Fruit fly (Drosophila melanogaster): Measurements from ENCODE around the gene CG44198.

DNA sequence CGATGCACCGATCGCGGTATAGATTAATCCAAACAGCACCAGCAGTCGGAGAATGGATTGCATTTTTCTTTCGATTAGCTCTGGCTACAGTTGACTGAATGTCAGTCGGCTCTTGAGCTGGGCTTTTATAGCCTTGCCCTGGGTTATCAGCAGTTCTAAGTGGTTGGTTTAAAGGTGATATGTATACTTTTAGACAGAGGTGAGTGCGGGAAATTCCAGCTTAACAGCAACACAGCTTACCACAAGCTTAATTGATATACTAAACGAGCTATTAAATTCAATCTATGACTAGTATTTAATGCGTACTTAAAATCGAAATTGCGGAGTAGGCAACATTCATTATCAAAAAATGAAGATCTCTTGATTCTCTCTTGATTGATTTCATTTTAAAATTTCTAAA, 23.9 kb upstream of the CG44198 start, which contains the start of gene CG9928:
- no peak for TF ChIP-seq OdsH (GFP tag; optimal IDR thresholded peaks at IDR 0.05)
- TF ChIP-seq psq (GFP tag; optimal IDR thresholded peaks at IDR 0.05) = no peak
- TF ChIP-seq sv (GFP tag; optimal IDR thresholded peaks at IDR 0.05) = no peak
- no peak for TF ChIP-seq Dfd (GFP tag; optimal IDR thresholded peaks at IDR 0.05)
- no peak for TF ChIP-seq brk (GFP tag; optimal IDR thresholded peaks at IDR 0.05)
- no peak for TF ChIP-seq Mio (GFP tag; optimal IDR thresholded peaks at IDR 0.05)
- no peak for TF ChIP-seq Vsx2 (GFP tag; optimal IDR thresholded peaks at IDR 0.05; ENCODE audit: partially characterized antibody)
- no peak for TF ChIP-seq N (GFP tag; optimal IDR thresholded peaks at IDR 0.05)
